Worm (Caenorhabditis elegans): ENCODE data around the gene ncs-5.

The ncs-5 gene

ce11 chrV:18873833-18874232, 54.3 kb downstream of the ncs-5 start, which contains the start of gene ceh-51:
Gene ceh-51, plus strand, starts transcription at chrV:18874133.
- TF ChIP-seq nhr-102 (tag; optimal IDR thresholded peaks at IDR 0.05) (no peak), fos-1 (tag; optimal IDR thresholded peaks at IDR 0.05) (no peak), rbr-2 (tag; optimal IDR thresholded peaks at IDR 0.05) (no peak), fkh-10 (GFP tag; optimal IDR thresholded peaks at IDR 0.05) (no peak), ctbp-1 (GFP tag; IDR thresholded peaks at IDR 0.05) (no peak), vab-7 (GFP tag; IDR thresholded peaks at IDR 0.05) (no peak), nhr-25 (tag; optimal IDR thresholded peaks at IDR 0.05; ENCODE audit: borderline replicate concordance, insufficient read depth) (no peak), ZK337.2 (GFP tag; IDR thresholded peaks at IDR 0.05) (no peak), ceh-28 (tag; optimal IDR thresholded peaks at IDR 0.05) (no peak)

All from whole organism, L4 larva.